Worm (Caenorhabditis elegans) whole organism, early embryonic: ENCODE data around the gene R09H3.3.

Experiments used
- B0310.2 ChIP-seq: sonication (generic microtip); optimal IDR thresholded peaks from 2 replicates; lab custom pipeline; 2016; ENCODE audit warnings: mild to moderate bottlenecking, missing genetic modification characterization, missing compliant biosample characterization
- aly-1 ChIP-seq: sonication (generic microtip); optimal IDR thresholded peaks from 2 replicates; lab custom pipeline; 2016; ENCODE audit warnings: missing genetic modification characterization, missing compliant biosample characterization
- ama-1 ChIP-seq: fragments of 150-350 bp; optimal IDR thresholded peaks from 2 replicates; lab custom pipeline; 2014
- ceh-36 ChIP-seq: sonication (generic microtip); optimal IDR thresholded peaks from 2 replicates; lab custom pipeline; 2016; ENCODE audit warnings: missing genetic modification characterization, inconsistent platforms, missing compliant biosample characterization
- flt-1 ChIP-seq: fragments of 200-800 bp; sonication (Bioruptor generic); IDR thresholded peaks from 2 replicates; pipeline ENCODE4 v1.3.6; 2022; ENCODE audit warnings: missing genetic modification characterization, missing compliant biosample characterization
- tra-4 ChIP-seq: sonication (generic microtip); optimal IDR thresholded peaks from 2 replicates; lab custom pipeline; 2017; ENCODE audit warnings: missing genetic modification characterization, missing compliant biosample characterization

DNA sequence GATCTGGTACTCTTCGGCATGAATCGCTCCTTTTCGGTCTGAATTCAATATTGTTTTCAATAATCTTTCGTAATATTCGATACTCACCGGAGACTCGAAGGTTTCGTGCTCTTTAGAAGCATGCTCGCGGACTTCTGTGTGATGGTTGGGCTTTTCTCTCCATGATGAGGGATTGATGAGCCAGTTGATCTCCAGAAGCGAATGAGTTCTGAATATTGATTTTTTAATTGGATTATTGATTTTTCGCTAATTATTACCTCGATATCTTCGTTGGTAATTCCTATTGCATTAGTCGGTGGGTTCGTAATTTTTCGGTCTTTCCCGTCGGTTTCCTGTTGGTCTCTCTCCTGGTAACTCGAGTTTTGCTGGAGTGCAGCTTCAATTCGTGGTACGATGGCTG, 1.6 kb downstream of the R09H3.3 start:
- no peak for TF ChIP-seq ceh-36 (tag; lab: Kevin White, UChicago)
- TF ChIP-seq B0310.2 (tag; lab: Kevin White, UChicago) = no peak
- no peak for TF ChIP-seq flt-1 (GFP tag; lab: Robert Waterston, UW)
- no peak for TF ChIP-seq aly-1 (tag; lab: Kevin White, UChicago)
- no peak for TF ChIP-seq ama-1 (lab: Kevin White, UChicago)
- no peak for TF ChIP-seq tra-4
